Worm (Caenorhabditis elegans) whole organism, midembryonic: ENCODE measurements around the gene ztf-31.

Source experiments
- T22C8.4 ChIP-seq: fragments of 200-800 bp; sonication (Bioruptor generic); IDR thresholded peaks from 2 replicates; pipeline ENCODE4 v1.3.6; 2022; ENCODE audit warnings: missing genetic modification characterization, missing compliant biosample characterization
- cog-1 ChIP-seq: sonication (generic microtip); optimal IDR thresholded peaks from 2 replicates; lab custom pipeline; 2016; ENCODE audit warnings: missing genetic modification characterization, missing compliant biosample characterization
- flt-1 ChIP-seq: fragments of 200-800 bp; sonication (Bioruptor generic); IDR thresholded peaks from 2 replicates; pipeline ENCODE4 v1.3.6; 2022; ENCODE audit warnings: missing genetic modification characterization, missing compliant biosample characterization
- klf-2 ChIP-seq: fragments of 200-800 bp; sonication (Bioruptor generic); conservative IDR thresholded peaks from 2 replicates; pipeline ENCODE4 v1.3.6; 2022; ENCODE audit warnings: missing genetic modification reagents, missing genetic modification characterization, missing compliant biosample characterization
- med-1 ChIP-seq: sonication (generic microtip); optimal IDR thresholded peaks from 2 replicates; lab custom pipeline; 2017; ENCODE audit warnings: missing genetic modification characterization, mild to moderate bottlenecking, missing compliant biosample characterization, antibody characterized with exemption, missing genetic modification reagents; ENCODE audit not compliant: insufficient read depth
- ref-1 ChIP-seq: fragments of 200-800 bp; sonication (Bioruptor generic); conservative IDR thresholded peaks from 2 replicates; pipeline ENCODE4 v1.3.6; 2022; ENCODE audit warnings: missing genetic modification reagents, missing genetic modification characterization, missing compliant biosample characterization
- tab-1 ChIP-seq: fragments of 200-800 bp; sonication (Bioruptor generic); IDR thresholded peaks from 2 replicates; pipeline ENCODE4 v1.3.6; 2022; ENCODE audit warnings: missing genetic modification characterization, missing compliant biosample characterization
- ztf-23 ChIP-seq: fragments of 200-800 bp; sonication (Bioruptor generic); IDR thresholded peaks from 2 replicates; pipeline ENCODE4 v1.3.6; 2022; ENCODE audit warnings: missing genetic modification reagents, missing genetic modification characterization, missing compliant biosample characterization
- ztf-29 ChIP-seq: fragments of 200-800 bp; sonication (Bioruptor generic); IDR thresholded peaks from 2 replicates; pipeline ENCODE4 v1.3.6; 2022; ENCODE audit warnings: missing genetic modification reagents, missing genetic modification characterization, missing compliant biosample characterization

The ztf-31 gene

ce11 chrIII:7241065-7241464 lies at the start of gene ztf-31:
TSS of gene ztf-31 (plus strand) at chrIII:7241365.
- no peak for TF ChIP-seq tab-1 (GFP tag; lab: Robert Waterston, UW)
- TF ChIP-seq med-1 (GFP tag; lab: Kevin White, UChicago): no peak
- no peak for TF ChIP-seq ztf-23 (GFP tag; lab: Robert Waterston, UW)
- no peak for TF ChIP-seq cog-1 (tag; lab: Kevin White, UChicago)
- TF ChIP-seq klf-2 (GFP tag; lab: Robert Waterston, UW): no peak
- no peak for TF ChIP-seq flt-1
- no peak for TF ChIP-seq T22C8.4 (GFP tag; lab: Robert Waterston, UW)
- TF ChIP-seq ztf-29 (GFP tag; lab: Robert Waterston, UW): no peak
- TF ChIP-seq ref-1 (GFP tag; lab: Robert Waterston, UW): no peak

ce11 chrIII:7192942-7193665 lies 48.1 kb upstream of the ztf-31 start, which contains the start of gene mec-14:
TSS of gene mec-14 (minus strand) at chrIII:7192992.
- TF ChIP-seq cog-1 (tag; lab: Kevin White, UChicago): no peak
- TF ChIP-seq ztf-29 (GFP tag; lab: Robert Waterston, UW): no peak
- no peak for TF ChIP-seq tab-1 (GFP tag; lab: Robert Waterston, UW)
- no peak for TF ChIP-seq ref-1 (GFP tag; lab: Robert Waterston, UW)
- TF ChIP-seq med-1 (GFP tag; lab: Kevin White, UChicago): no peak
- TF ChIP-seq klf-2 (GFP tag; lab: Robert Waterston, UW): no peak
- TF ChIP-seq ztf-23 (GFP tag; lab: Robert Waterston, UW): no peak
- no peak for TF ChIP-seq flt-1
- TF ChIP-seq T22C8.4 (GFP tag; lab: Robert Waterston, UW): no peak

ce11 chrIII:7195325-7195724 lies 45.8 kb upstream of the ztf-31 start, which contains the start of gene F37C12.18:
TSS of gene F37C12.18 (minus strand) at chrIII:7195425.
- TF ChIP-seq med-1 (GFP tag; lab: Kevin White, UChicago) (no peak), klf-2 (GFP tag; lab: Robert Waterston, UW) (no peak), cog-1 (tag; lab: Kevin White, UChicago) (no peak), ztf-29 (GFP tag; lab: Robert Waterston, UW) (no peak), tab-1 (GFP tag; lab: Robert Waterston, UW) (no peak), ztf-23 (GFP tag; lab: Robert Waterston, UW) (no peak), T22C8.4 (GFP tag; lab: Robert Waterston, UW) (no peak), ref-1 (GFP tag; lab: Robert Waterston, UW) (no peak), flt-1 (no peak)

DNA sequence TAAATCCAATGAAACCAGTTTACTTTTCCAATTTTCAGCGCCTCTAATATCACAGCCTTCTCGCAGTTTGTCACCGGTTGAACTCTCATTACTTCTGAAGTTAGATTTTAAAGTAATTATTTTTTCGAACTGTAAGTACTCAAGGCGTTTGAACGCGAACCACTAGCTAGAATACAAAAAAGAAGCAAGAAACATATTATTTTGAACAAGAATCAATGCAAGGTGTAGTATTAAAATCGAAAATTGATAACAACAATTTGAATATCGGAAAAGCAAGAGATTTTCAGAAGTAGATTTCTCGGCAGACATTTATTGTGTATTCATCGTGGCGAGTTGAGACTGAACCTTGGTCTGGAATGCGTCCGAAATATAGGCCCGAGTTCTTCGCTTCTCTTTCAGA lies 43.2 kb upstream of the ztf-31 start, which contains the start of gene exos-9:
exos-9 (minus strand) TSS at position 101 of the 400 bp plus-strand sequence.
- TF ChIP-seq flt-1 (no peak), ztf-29 (GFP tag; lab: Robert Waterston, UW) (no peak), klf-2 (GFP tag; lab: Robert Waterston, UW) (no peak), T22C8.4 (GFP tag; lab: Robert Waterston, UW) (no peak), med-1 (GFP tag; lab: Kevin White, UChicago) (no peak), ztf-23 (GFP tag; lab: Robert Waterston, UW) (no peak), ref-1 (GFP tag; lab: Robert Waterston, UW) (no peak), tab-1 (GFP tag; lab: Robert Waterston, UW) (no peak), cog-1 (tag; lab: Kevin White, UChicago) (no peak)

DNA sequence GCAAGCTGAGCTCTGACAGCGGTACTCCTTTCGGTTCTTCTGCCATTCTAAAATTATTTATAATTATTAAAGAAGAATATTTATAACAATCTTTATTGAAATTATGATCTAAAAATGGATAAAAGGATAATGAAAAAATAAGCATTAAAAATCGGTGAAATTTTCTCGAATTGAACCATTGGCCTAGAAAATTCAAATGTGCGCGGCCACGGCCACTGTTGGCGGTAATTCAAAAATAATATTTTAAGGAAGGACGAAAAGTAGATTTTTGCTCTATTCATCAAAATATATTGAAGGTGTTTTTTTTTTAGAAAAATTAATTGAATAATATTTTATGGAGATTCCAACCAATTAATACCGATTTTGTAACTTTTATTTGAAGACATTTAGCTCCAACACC lies 42.3 kb upstream of the ztf-31 start, which contains the start of gene pfd-5:
pfd-5 (minus strand) TSS at position 47 of the 400 bp plus-strand sequence.
- TF ChIP-seq cog-1 (tag; lab: Kevin White, UChicago) (peak; percentile 52), flt-1 (peak; percentile 84), ztf-23 (GFP tag; lab: Robert Waterston, UW) (peak; percentile 74), med-1 (GFP tag; lab: Kevin White, UChicago) (no peak), T22C8.4 (GFP tag; lab: Robert Waterston, UW) (no peak; the same call in 1 of the 2 replicates), klf-2 (GFP tag; lab: Robert Waterston, UW) (peak; percentile 71; the same call in 1 of the 2 replicates)

DNA sequence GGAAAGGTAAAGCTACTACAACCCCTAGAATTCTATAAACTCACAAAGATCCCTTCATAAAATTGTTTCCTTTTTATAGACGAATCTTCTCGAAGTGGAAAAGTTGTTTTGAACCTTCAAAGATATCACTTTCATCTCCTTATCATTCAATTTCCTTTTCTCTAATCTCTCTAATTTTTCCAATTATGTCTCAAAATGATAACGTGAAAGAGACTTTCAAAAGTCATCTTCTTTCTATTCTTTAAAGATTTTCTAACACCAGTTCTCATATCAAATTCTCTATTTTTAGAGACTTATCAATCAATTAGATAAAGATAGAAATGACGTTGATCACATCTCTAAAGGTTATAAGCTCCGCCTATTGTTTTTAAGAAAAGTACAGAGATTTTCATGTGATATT lies 41.7 kb upstream of the ztf-31 start:
- TF ChIP-seq T22C8.4 (GFP tag; lab: Robert Waterston, UW) (no peak), klf-2 (GFP tag; lab: Robert Waterston, UW) (no peak), flt-1 (no peak), ztf-29 (GFP tag; lab: Robert Waterston, UW) (no peak), ref-1 (GFP tag; lab: Robert Waterston, UW) (no peak), ztf-23 (GFP tag; lab: Robert Waterston, UW) (no peak), tab-1 (GFP tag; lab: Robert Waterston, UW) (no peak), cog-1 (tag; lab: Kevin White, UChicago) (no peak)

DNA sequence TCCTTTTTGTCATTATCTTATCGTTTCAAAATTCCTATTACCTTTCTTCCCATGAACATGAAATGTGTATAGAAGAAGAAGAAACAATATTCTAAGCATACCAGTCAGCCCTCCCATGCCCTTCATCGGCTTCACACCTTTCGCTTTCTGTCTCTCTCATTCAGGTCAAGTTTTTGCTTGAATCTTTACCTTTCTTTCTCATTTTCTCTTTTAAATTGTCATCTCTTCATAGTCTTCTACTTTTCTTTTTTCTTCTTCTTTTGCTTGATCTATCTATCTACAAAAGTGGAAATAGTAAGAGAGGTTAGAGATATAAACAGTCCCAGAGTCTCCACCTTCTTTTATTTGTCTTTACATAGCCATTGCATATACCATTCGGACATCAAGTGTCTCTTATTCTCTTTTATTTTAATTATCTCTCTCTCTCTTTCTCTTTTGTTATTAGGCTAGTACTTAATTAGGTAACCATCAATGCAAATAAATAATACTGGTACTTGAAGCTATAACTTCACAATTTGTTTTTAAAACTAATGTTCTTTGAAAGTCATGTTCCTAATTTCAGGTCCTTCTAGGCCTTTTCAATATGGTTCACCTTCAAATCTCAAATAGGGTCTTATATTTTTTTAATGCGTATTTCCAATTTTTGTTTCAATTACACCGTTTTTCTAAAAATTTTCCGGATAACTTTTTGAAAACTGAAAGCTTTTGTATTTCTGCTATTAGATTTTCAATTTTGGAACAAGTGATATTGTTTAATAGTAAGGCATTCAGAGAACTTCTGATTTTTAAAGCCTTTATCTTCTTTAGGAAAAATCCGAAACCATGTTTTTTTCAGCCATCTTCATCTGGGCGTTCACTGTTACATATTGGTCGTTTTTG lies 39.5 kb upstream of the ztf-31 start, which contains the start of gene dpy-31:
dpy-31 (plus strand) TSS at position 829 of the 879 bp plus-strand sequence.
- peak; percentile 31; the same call in 1 of the 2 replicates for TF ChIP-seq ztf-29 (GFP tag; lab: Robert Waterston, UW)
- no peak for TF ChIP-seq klf-2 (GFP tag; lab: Robert Waterston, UW)

DNA sequence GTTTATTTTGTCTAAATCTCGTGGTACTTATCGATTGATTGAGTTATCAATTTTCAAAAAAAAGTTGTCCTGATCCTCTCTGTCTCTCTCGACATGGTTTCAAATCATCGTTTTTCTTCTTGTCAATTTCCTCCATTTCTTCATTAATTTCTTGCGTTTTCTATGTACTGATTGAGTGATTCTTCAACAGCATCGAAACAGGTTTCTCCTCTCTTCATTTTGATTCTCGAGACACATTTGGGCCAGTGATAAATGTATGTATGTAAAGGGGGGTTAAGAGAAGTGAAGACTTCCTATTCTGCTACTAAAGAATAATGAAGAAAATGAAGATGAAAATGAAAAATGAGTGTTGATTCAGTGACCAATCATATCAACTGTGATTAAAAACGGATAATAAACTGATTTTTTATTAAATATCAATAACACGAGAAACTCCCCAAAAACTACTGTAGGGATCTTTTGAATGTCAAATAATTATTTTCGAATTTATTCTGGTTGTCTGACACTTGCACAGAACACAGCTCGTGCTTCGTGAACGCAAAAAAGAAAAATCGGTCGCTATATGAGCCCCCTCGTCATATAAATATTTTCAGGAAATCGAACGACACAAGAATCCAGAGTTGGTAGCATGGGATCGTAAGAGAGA lies 37.9 kb upstream of the ztf-31 start:
- no peak for TF ChIP-seq klf-2 (GFP tag; lab: Robert Waterston, UW)
- TF ChIP-seq ztf-23 (GFP tag; lab: Robert Waterston, UW): no peak
- no peak for TF ChIP-seq med-1 (GFP tag; lab: Kevin White, UChicago)
- TF ChIP-seq ztf-29 (GFP tag; lab: Robert Waterston, UW): no peak
- TF ChIP-seq flt-1: no peak
- no peak for TF ChIP-seq tab-1 (GFP tag; lab: Robert Waterston, UW)
- TF ChIP-seq T22C8.4 (GFP tag; lab: Robert Waterston, UW): no peak
- TF ChIP-seq cog-1 (tag; lab: Kevin White, UChicago): no peak
- TF ChIP-seq ref-1 (GFP tag; lab: Robert Waterston, UW): no peak
